Worm (Caenorhabditis elegans): ENCODE measurements around the gene math-24.

- no peak for TF ChIP-seq W03F9.2 (tag; optimal IDR thresholded peaks at IDR 0.05)
- no peak for TF ChIP-seq him-1 (tag; optimal IDR thresholded peaks at IDR 0.05)
- TF ChIP-seq dao-5 (tag; optimal IDR thresholded peaks at IDR 0.05) = no peak
Measured at ce11 chrII:1895762-1896161, 4.3 kb upstream of the math-24 start, which contains the start of gene math-25.

All from whole organism, L4/young adult.